Fruit fly (Drosophila melanogaster) whole organism, embryonic: ENCODE measurements around the gene Gr39a.
A peak's percentile ranks its signal among the peaks of the same experiment; 100 is the strongest.

Experiments used
- Adf1 ChIP-seq: fragments of 200-800 bp; sonication (Bioruptor generic); IDR thresholded peaks from 2 replicates; pipeline ENCODE4 v1.3.6; 2022; ENCODE audit warnings: missing biosample characterization, missing genetic modification characterization
- Asciz ChIP-seq: fragments of 200-800 bp; sonication (Bioruptor generic); optimal IDR thresholded peaks from 2 replicates; lab custom pipeline; 2017; ENCODE audit warnings: missing biosample characterization, mild to moderate bottlenecking, missing genetic modification characterization, missing genetic modification reagents
- Atf6 ChIP-seq: fragments of 200-800 bp; sonication (Bioruptor generic); IDR thresholded peaks from 2 replicates; pipeline ENCODE4 v1.3.6; 2022; ENCODE audit warnings: missing biosample characterization, missing genetic modification characterization
- B-H2 ChIP-seq: fragments of 200-800 bp; sonication (Bioruptor generic); optimal IDR thresholded peaks from 2 replicates; lab custom pipeline; 2018; ENCODE audit warnings: missing biosample characterization, mild to moderate bottlenecking, missing genetic modification characterization
- Bgb ChIP-seq: fragments of 200-800 bp; sonication (Bioruptor generic); IDR thresholded peaks from 2 replicates; pipeline ENCODE4 v1.3.6; 2022; ENCODE audit warnings: missing biosample characterization, missing genetic modification characterization; ENCODE audit not compliant: partially characterized antibody
- BtbVII ChIP-seq: fragments of 200-800 bp; sonication (Bioruptor generic); optimal IDR thresholded peaks from 3 replicates; lab custom pipeline; 2017; ENCODE audit warnings: missing biosample characterization, mild to moderate bottlenecking, missing genetic modification characterization
- CG10543 ChIP-seq: fragments of 200-800 bp; sonication (Bioruptor generic); optimal IDR thresholded peaks from 3 replicates; lab custom pipeline; 2017; ENCODE audit warnings: missing biosample characterization, mild to moderate bottlenecking, missing genetic modification characterization, moderate library complexity
- CG12236 ChIP-seq: fragments of 200-800 bp; sonication (Bioruptor generic); optimal IDR thresholded peaks from 2 replicates; lab custom pipeline; 2016; ENCODE audit warnings: missing biosample characterization, missing genetic modification characterization
- CG16779 ChIP-seq: fragments of 200-800 bp; sonication (Bioruptor generic); IDR thresholded peaks from 2 replicates; pipeline ENCODE4 v1.3.6; 2022; ENCODE audit warnings: missing biosample characterization, missing genetic modification characterization
- CG18011 ChIP-seq: fragments of 200-800 bp; sonication (Bioruptor generic); optimal IDR thresholded peaks from 2 replicates; lab custom pipeline; 2017; ENCODE audit warnings: missing biosample characterization, missing genetic modification characterization, mild to moderate bottlenecking, moderate library complexity, missing genotype
- CG18599 ChIP-seq: fragments of 200-800 bp; sonication (Bioruptor generic); optimal IDR thresholded peaks from 3 replicates; lab custom pipeline; 2017; ENCODE audit warnings: missing biosample characterization, missing genetic modification characterization, mild to moderate bottlenecking, moderate library complexity, missing genetic modification reagents
- CG2129 ChIP-seq: fragments of 200-800 bp; sonication (Bioruptor generic); IDR thresholded peaks from 2 replicates; pipeline ENCODE4 v1.3.6; 2022; ENCODE audit warnings: missing biosample characterization, missing genetic modification characterization; ENCODE audit not compliant: partially characterized antibody
- CG32532 ChIP-seq: fragments of 200-800 bp; sonication (Bioruptor generic); IDR thresholded peaks from 2 replicates; pipeline ENCODE4 v1.3.6; 2022; ENCODE audit warnings: missing biosample characterization, missing genetic modification characterization
- CG3281 ChIP-seq: fragments of 200-800 bp; sonication (Bioruptor generic); optimal IDR thresholded peaks from 3 replicates; lab custom pipeline; 2017; ENCODE audit warnings: missing biosample characterization, mild to moderate bottlenecking, missing genetic modification characterization
- CG34422 ChIP-seq: fragments of 200-800 bp; sonication (Bioruptor generic); IDR thresholded peaks from 3 replicates; pipeline ENCODE4 v1.3.6; 2022; ENCODE audit warnings: missing biosample characterization, missing genetic modification characterization
- CG5245 ChIP-seq: fragments of 200-800 bp; sonication (Bioruptor generic); optimal IDR thresholded peaks from 3 replicates; lab custom pipeline; 2016; ENCODE audit warnings: missing biosample characterization, missing genetic modification characterization
- CG8924 ChIP-seq: fragments of 200-800 bp; optimal IDR thresholded peaks from 3 replicates; lab custom pipeline; 2019; ENCODE audit warnings: missing biosample characterization, mild to moderate bottlenecking, missing genetic modification characterization, moderate library complexity
- Chrac-16 ChIP-seq: fragments of 200-800 bp; sonication (Bioruptor generic); optimal IDR thresholded peaks from 3 replicates; lab custom pipeline; 2016; ENCODE audit warnings: missing biosample characterization, missing genetic modification characterization
- Dbx ChIP-seq: fragments of 200-800 bp; sonication (Bioruptor generic); IDR thresholded peaks from 3 replicates; pipeline ENCODE4 v1.3.6; 2022; ENCODE audit warnings: missing biosample characterization, missing genetic modification characterization
- E2f2 ChIP-seq: fragments of 200-800 bp; sonication (Bioruptor generic); IDR thresholded peaks from 2 replicates; pipeline ENCODE4 v1.3.6; 2022; ENCODE audit warnings: missing biosample characterization, missing genetic modification characterization
- ERR ChIP-seq: fragments of 200-800 bp; sonication (Bioruptor generic); optimal IDR thresholded peaks from 2 replicates; lab custom pipeline; 2016; ENCODE audit warnings: missing biosample characterization, missing genetic modification characterization
- Gug ChIP-seq: fragments of 200-800 bp; sonication (Bioruptor generic); IDR thresholded peaks from 4 replicates; pipeline ENCODE4 v1.3.6; 2022; ENCODE audit warnings: missing biosample characterization, missing genetic modification characterization
- HLH3B ChIP-seq: fragments of 200-800 bp; sonication (Bioruptor generic); IDR thresholded peaks from 2 replicates; pipeline ENCODE4 v1.3.6; 2022; ENCODE audit warnings: missing biosample characterization, missing genetic modification characterization
- HmgZ ChIP-seq: fragments of 200-800 bp; sonication (Bioruptor generic); optimal IDR thresholded peaks from 2 replicates; lab custom pipeline; 2018; ENCODE audit warnings: missing biosample characterization, mild to moderate bottlenecking, missing genetic modification characterization
- Jarid2 ChIP-seq: fragments of 200-800 bp; sonication (Bioruptor generic); optimal IDR thresholded peaks from 3 replicates; lab custom pipeline; 2017; ENCODE audit warnings: mild to moderate bottlenecking, missing biosample characterization, missing genetic modification reagents, missing genetic modification characterization
- MBD-R2 ChIP-seq: fragments of 200-800 bp; sonication (Bioruptor generic); IDR thresholded peaks from 2 replicates; pipeline ENCODE4 v1.3.6; 2022; ENCODE audit warnings: missing biosample characterization, missing genetic modification characterization
- Mes4 ChIP-seq: fragments of 200-800 bp; sonication (Bioruptor generic); optimal IDR thresholded peaks from 2 replicates; lab custom pipeline; 2016; ENCODE audit warnings: missing biosample characterization, missing genetic modification characterization
- NFAT ChIP-seq: fragments of 200-800 bp; sonication (Bioruptor generic); IDR thresholded peaks from 2 replicates; pipeline ENCODE4 v1.3.6; 2022; ENCODE audit warnings: missing biosample characterization, missing genetic modification characterization
- Pdp1 ChIP-seq, 2 experiments: fragments of 200-800 bp; sonication (Bioruptor generic); optimal IDR thresholded peaks; 3 replicates each; lab custom pipeline; 2016; ENCODE audit warnings: missing biosample characterization in 2 of 2, missing genetic modification characterization in 2 of 2, mild to moderate bottlenecking in 1 of 2, moderate library complexity in 1 of 2
- Six4 ChIP-seq: fragments of 200-800 bp; sonication (Bioruptor generic); optimal IDR thresholded peaks from 2 replicates; lab custom pipeline; 2016; ENCODE audit warnings: missing biosample characterization, missing genetic modification characterization
- ash1 ChIP-seq: fragments of 200-800 bp; sonication (Bioruptor generic); optimal IDR thresholded peaks from 2 replicates; lab custom pipeline; 2018; ENCODE audit warnings: missing biosample characterization, mild to moderate bottlenecking, missing genetic modification characterization
- bigmax ChIP-seq: fragments of 200-800 bp; sonication (Bioruptor generic); optimal IDR thresholded peaks from 2 replicates; lab custom pipeline; 2018; ENCODE audit warnings: missing biosample characterization, mild to moderate bottlenecking, missing genetic modification characterization
- ci ChIP-seq: fragments of 200-800 bp; sonication (Bioruptor generic); IDR thresholded peaks from 3 replicates; pipeline ENCODE4 v1.3.6; 2022; ENCODE audit warnings: missing biosample characterization, missing genetic modification characterization
- crol ChIP-seq: fragments of 200-800 bp; sonication (Bioruptor generic); IDR thresholded peaks from 2 replicates; pipeline ENCODE4 v1.3.6; 2022; ENCODE audit warnings: missing biosample characterization, missing genetic modification characterization
- ftz-f1 ChIP-seq: fragments of 200-800 bp; sonication (Bioruptor generic); optimal IDR thresholded peaks from 2 replicates; lab custom pipeline; 2016; ENCODE audit warnings: missing biosample characterization, missing genetic modification characterization
- grau ChIP-seq: fragments of 200-800 bp; optimal IDR thresholded peaks from 3 replicates; lab custom pipeline; 2019; ENCODE audit warnings: missing biosample characterization, mild to moderate bottlenecking, missing genetic modification characterization, moderate library complexity
- gro ChIP-seq: fragments of 200-800 bp; sonication (Bioruptor generic); optimal IDR thresholded peaks from 2 replicates; lab custom pipeline; 2016; ENCODE audit warnings: missing biosample characterization, missing genetic modification characterization
- hbn ChIP-seq: fragments of 200-800 bp; sonication (Bioruptor generic); IDR thresholded peaks from 2 replicates; pipeline ENCODE4 v1.3.6; 2022; ENCODE audit warnings: missing biosample characterization, missing genetic modification characterization; ENCODE audit not compliant: partially characterized antibody
- ken ChIP-seq: fragments of 200-800 bp; sonication (Bioruptor generic); IDR thresholded peaks from 3 replicates; pipeline ENCODE4 v1.3.6; 2022; ENCODE audit warnings: missing biosample characterization, missing genetic modification characterization
- kni ChIP-seq: fragments of 200-800 bp; sonication (Bioruptor generic); optimal IDR thresholded peaks from 3 replicates; lab custom pipeline; 2017; ENCODE audit warnings: mild to moderate bottlenecking, missing biosample characterization, missing genetic modification reagents, missing genetic modification characterization
- nau ChIP-seq: fragments of 200-800 bp; sonication (Bioruptor generic); optimal IDR thresholded peaks from 3 replicates; lab custom pipeline; 2017; ENCODE audit warnings: missing biosample characterization, mild to moderate bottlenecking, missing genetic modification characterization, missing genetic modification reagents
- nerfin-1 ChIP-seq: fragments of 200-800 bp; sonication (Bioruptor generic); optimal IDR thresholded peaks from 3 replicates; lab custom pipeline; 2019; ENCODE audit warnings: missing biosample characterization, mild to moderate bottlenecking, missing genetic modification characterization, moderate library complexity
- pros ChIP-seq: fragments of 200-800 bp; sonication (Bioruptor generic); optimal IDR thresholded peaks from 3 replicates; lab custom pipeline; 2019; ENCODE audit warnings: missing biosample characterization, mild to moderate bottlenecking, missing genetic modification characterization, moderate library complexity
- rib ChIP-seq: fragments of 200-800 bp; sonication (Bioruptor generic); IDR thresholded peaks from 2 replicates; pipeline ENCODE4 v1.3.6; 2022; ENCODE audit warnings: missing biosample characterization, missing genetic modification characterization
- sens ChIP-seq: fragments of 200-800 bp; sonication (Bioruptor generic); peaks from one replicate; lab custom pipeline; 2016; ENCODE audit warnings: missing biosample characterization, missing genetic modification characterization
- so ChIP-seq: fragments of 200-800 bp; sonication (Bioruptor generic); IDR thresholded peaks from 3 replicates; pipeline ENCODE4 v1.3.6; 2022; ENCODE audit warnings: missing biosample characterization, missing genetic modification characterization
- sob ChIP-seq: fragments of 200-800 bp; sonication (Bioruptor generic); IDR thresholded peaks from 2 replicates; pipeline ENCODE4 v1.3.6; 2022; ENCODE audit warnings: missing biosample characterization, missing genetic modification characterization
- vvl ChIP-seq: fragments of 200-800 bp; sonication (Bioruptor generic); IDR thresholded peaks from 2 replicates; pipeline ENCODE4 v1.3.6; 2022; ENCODE audit warnings: missing biosample characterization, missing genetic modification characterization

The Gr39a gene

DNA sequence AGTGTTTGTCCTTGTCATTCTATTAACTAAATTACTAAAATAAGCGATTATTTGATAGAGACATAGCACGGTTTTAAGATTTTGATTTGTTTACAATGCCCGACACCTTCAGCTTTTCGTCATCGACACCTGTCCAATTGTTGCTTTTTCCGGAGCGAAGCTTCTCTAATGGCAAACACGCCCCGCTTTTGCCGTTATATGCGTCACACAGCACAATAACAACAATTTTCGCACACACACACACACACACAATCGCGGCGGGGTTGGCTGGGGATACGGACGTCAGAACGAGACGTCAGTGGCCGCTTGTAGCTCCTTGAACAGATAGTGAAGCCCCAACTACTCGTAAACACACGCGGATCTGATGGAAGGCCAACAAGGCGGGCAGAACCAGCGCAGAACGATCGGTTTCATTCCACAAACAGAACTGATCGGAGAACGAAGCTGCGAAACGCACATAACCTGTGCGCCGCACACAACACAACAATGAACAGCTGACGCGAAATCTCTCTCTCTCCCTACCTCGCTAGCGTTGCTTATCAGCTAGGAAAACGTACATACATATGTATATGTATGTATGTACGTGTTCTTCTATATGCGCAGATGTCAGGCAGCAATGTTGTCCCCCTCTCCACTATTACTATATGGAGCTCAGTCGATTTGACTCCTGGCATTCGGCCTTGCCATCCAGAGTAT lies 18.7 kb downstream of the Gr39a start (continued):
- no peak for TF ChIP-seq CG12236
- TF ChIP-seq pros (GFP tag; lab: Kevin White, UChicago) = no peak
- peak; percentile 71; the same call in 1 of the 3 replicates for TF ChIP-seq Dbx
- TF ChIP-seq ken (GFP tag; lab: Robert Waterston, UW) = no peak
- TF ChIP-seq Jarid2 (GFP tag; lab: Kevin White, UChicago) = peak; percentile 81
- TF ChIP-seq CG16779 (GFP tag; lab: Robert Waterston, UW) = peak; percentile 54; the same call in 1 of the 2 replicates
- TF ChIP-seq Adf1 (GFP tag; lab: Robert Waterston, UW) = peak; percentile 64; the same call in 1 of the 2 replicates
- TF ChIP-seq kni = peak; percentile 26
- peak; percentile 58 for TF ChIP-seq gro
- peak; percentile 68 for TF ChIP-seq sens (GFP tag; lab: Kevin White, UChicago)
- peak; percentile 85 for TF ChIP-seq rib (GFP tag; lab: Robert Waterston, UW)
- 0 out of 2 replicates have a peak, but pooled peaks have one; percentile 17 for TF ChIP-seq CG2129 (GFP tag; lab: Robert Waterston, UW)
- TF ChIP-seq nau (GFP tag; lab: Kevin White, UChicago) = peak; percentile 44
- peak; percentile 88 for TF ChIP-seq CG10543 (GFP tag; lab: Kevin White, UChicago)
- TF ChIP-seq ash1 (GFP tag; lab: Kevin White, UChicago) = peak; percentile 69
- TF ChIP-seq CG32532 (GFP tag; lab: Robert Waterston, UW) = peak; percentile 43; the same call in 1 of the 2 replicates
- TF ChIP-seq Pdp1 (GFP tag; optimal IDR thresholded peaks at IDR 0.05; lab: Kevin White, UChicago) = peak in 1 of 2 experiments; percentile 83
- peak; percentile 62; the same call in 1 of the 2 replicates for TF ChIP-seq Bgb (GFP tag; lab: Robert Waterston, UW)
- no peak for TF ChIP-seq Chrac-16
- peak; percentile 30 for TF ChIP-seq nerfin-1 (tag; lab: Kevin White, UChicago)
- 0 out of 2 replicates have a peak, but pooled peaks have one; percentile 20 for TF ChIP-seq HLH3B (GFP tag; lab: Robert Waterston, UW)
- peak; percentile 8 for TF ChIP-seq ERR (GFP tag; lab: Kevin White, UChicago)
- TF ChIP-seq CG3281 = peak; percentile 34
- TF ChIP-seq E2f2 (GFP tag; lab: Robert Waterston, UW) = 0 out of 2 replicates have a peak, but pooled peaks have one; percentile 26
- peak; percentile 95 for TF ChIP-seq bigmax
- TF ChIP-seq NFAT (GFP tag; lab: Robert Waterston, UW) = peak; percentile 62; the same call in 1 of the 2 replicates
- no peak for TF ChIP-seq Six4 (GFP tag; lab: Kevin White, UChicago)
- peak; percentile 32; the same call in 1 of the 2 replicates for TF ChIP-seq vvl (GFP tag; lab: Robert Waterston, UW)
- peak; percentile 20; the same call in 1 of the 2 replicates for TF ChIP-seq hbn (GFP tag; lab: Robert Waterston, UW)
- no peak for TF ChIP-seq Mes4 (GFP tag; lab: Kevin White, UChicago)
- peak; percentile 83; the same call in 1 of the 3 replicates for TF ChIP-seq CG34422 (GFP tag; lab: Robert Waterston, UW)
- peak; percentile 39; the same call in 1 of the 3 replicates for TF ChIP-seq ci
- TF ChIP-seq Atf6 (GFP tag; lab: Robert Waterston, UW) = peak; percentile 69
- 0 out of 4 replicates have a peak, but pooled peaks have one; percentile 8 for TF ChIP-seq Gug
- TF ChIP-seq BtbVII (GFP tag; lab: Kevin White, UChicago) = peak; percentile 19
- 0 out of 2 replicates have a peak, but pooled peaks have one; percentile 43 for TF ChIP-seq crol (GFP tag; lab: Robert Waterston, UW)
- TF ChIP-seq CG8924 (tag; lab: Kevin White, UChicago) = peak; percentile 3
- no peak for TF ChIP-seq Asciz
- TF ChIP-seq sob (GFP tag; lab: Robert Waterston, UW) = peak; percentile 47; the same call in 1 of the 2 replicates
- TF ChIP-seq CG5245 = no peak
- TF ChIP-seq MBD-R2 (GFP tag; lab: Robert Waterston, UW) = peak; percentile 12; the same call in 1 of the 2 replicates
- TF ChIP-seq HmgZ (tag; lab: Kevin White, UChicago) = peak; percentile 81
- TF ChIP-seq grau (tag; lab: Kevin White, UChicago) = peak; percentile 25
- TF ChIP-seq CG18599 (GFP tag; lab: Kevin White, UChicago) = peak; percentile 60
- TF ChIP-seq B-H2 (GFP tag; lab: Kevin White, UChicago) = peak; percentile 50
- peak; percentile 53; the same call in 2 of the 3 replicates for TF ChIP-seq so (GFP tag; lab: Robert Waterston, UW)
- peak; percentile 80 for TF ChIP-seq ftz-f1
- TF ChIP-seq CG18011 = peak; percentile 30
